Worm (Caenorhabditis elegans): ENCODE data around the gene tbc-12.

DNA sequence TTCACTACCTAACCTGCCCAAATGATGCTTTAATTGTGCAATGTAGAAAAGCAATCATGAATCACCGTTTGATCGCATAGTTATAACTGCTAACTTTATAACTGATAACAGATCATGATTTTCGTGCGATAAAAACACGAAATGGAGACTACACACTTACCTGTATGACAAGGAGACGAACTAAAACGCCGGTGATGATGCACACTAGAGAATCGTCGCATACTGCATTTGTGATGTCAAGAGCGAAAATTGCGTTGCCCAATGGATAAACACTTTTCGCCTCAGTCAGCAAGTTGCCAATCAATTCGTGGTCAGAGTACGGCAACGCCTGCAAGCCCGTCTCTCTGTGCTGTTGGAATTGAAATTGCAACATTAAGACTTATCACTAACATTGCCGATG is 36.8 kb upstream of the tbc-12 start:
- peak; percentile 99 for TF ChIP-seq nhr-28 (tag; optimal IDR thresholded peaks at IDR 0.05)
- TF ChIP-seq mdl-1 (tag; optimal IDR thresholded peaks at IDR 0.05) = peak in 1 of 2 experiments; percentile 46
- no peak for TF ChIP-seq ztf-11 (tag; optimal IDR thresholded peaks at IDR 0.05)
- no peak for TF ChIP-seq madf-9 (GFP tag; conservative IDR thresholded peaks at IDR 0.05)
- TF ChIP-seq egl-27 (tag; optimal IDR thresholded peaks at IDR 0.05) = no peak
- TF ChIP-seq F44E2.7 (GFP tag; IDR thresholded peaks at IDR 0.05) = no peak
- TF ChIP-seq aha-1 (tag) = peak; percentile 86
- TF ChIP-seq hlh-30 (tag; optimal IDR thresholded peaks at IDR 0.05; ENCODE audit: insufficient read depth) = peak; percentile 26
- TF ChIP-seq ceh-32 (tag; optimal IDR thresholded peaks at IDR 0.05; ENCODE audit: poor library complexity) = no peak
- TF ChIP-seq Y75B8A.6 (GFP tag; IDR thresholded peaks at IDR 0.05) = no peak
- TF ChIP-seq mdt-29 (GFP tag; IDR thresholded peaks at IDR 0.05) = peak; percentile 68; the same call in 1 of the 2 replicates
- no peak for TF ChIP-seq daf-12 (tag; optimal IDR thresholded peaks at IDR 0.05)
- no peak for TF ChIP-seq skn-1 (tag; optimal IDR thresholded peaks at IDR 0.05)
